Worm (Caenorhabditis elegans) whole organism, L3 larva: ENCODE results near the gene sdz-31.

Source experiments
- elt-3 ChIP-seq, 3 experiments: fragments of 150-350 bp in 1 of 3; sonication (generic microtip) in 2 of 3; optimal IDR thresholded peaks; 2 replicates in 2 of 3; 4 replicates in 1 of 3; lab custom pipeline; 2014 to 2017; ENCODE audit warnings: missing biosample characterization in 3 of 3, missing genetic modification characterization in 3 of 3
- fkh-2 ChIP-seq: fragments of 150-350 bp; optimal IDR thresholded peaks from 2 replicates; lab custom pipeline; 2014; ENCODE audit warnings: missing biosample characterization, missing genetic modification reagents, missing genetic modification characterization
- fos-1 ChIP-seq: fragments of 150-350 bp; optimal IDR thresholded peaks from 2 replicates; lab custom pipeline; 2014; ENCODE audit warnings: missing biosample characterization, missing genetic modification characterization
- nhr-12 ChIP-seq: fragments of 150-350 bp; optimal IDR thresholded peaks from 2 replicates; lab custom pipeline; 2014; ENCODE audit warnings: missing biosample characterization, missing genetic modification characterization
- nhr-25 ChIP-seq: sonication (generic microtip); optimal IDR thresholded peaks from 2 replicates; lab custom pipeline; 2017; ENCODE audit warnings: missing biosample characterization, missing genetic modification characterization
- nhr-67 ChIP-seq: fragments of 150-350 bp; optimal IDR thresholded peaks from 2 replicates; lab custom pipeline; 2014; ENCODE audit warnings: missing biosample characterization, missing genetic modification characterization
- nhr-76 ChIP-seq: fragments of 150-350 bp; sonication (generic microtip); optimal IDR thresholded peaks from 5 replicates; lab custom pipeline; 2014; ENCODE audit warnings: missing biosample characterization, missing genetic modification characterization
- pha-4 ChIP-seq: fragments of 150-350 bp; optimal IDR thresholded peaks from 2 replicates; lab custom pipeline; 2014; ENCODE audit warnings: missing biosample characterization, missing genetic modification reagents, missing genetic modification characterization
- pqm-1 ChIP-seq: fragments of 150-350 bp; optimal IDR thresholded peaks from 2 replicates; lab custom pipeline; 2017; ENCODE audit warnings: missing biosample characterization, missing genetic modification characterization, inconsistent platforms
- sea-2 ChIP-seq: fragments of 150-350 bp; sonication (generic microtip); optimal IDR thresholded peaks from 4 replicates; lab custom pipeline; 2014; ENCODE audit warnings: missing biosample characterization, missing genetic modification reagents, missing genetic modification characterization
- ztf-4 ChIP-seq: fragments of 150-350 bp; optimal IDR thresholded peaks from 2 replicates; lab custom pipeline; 2014; ENCODE audit warnings: missing biosample characterization, missing genetic modification characterization

ce11 chrV:9924389-9924788 is 44.4 kb downstream of the sdz-31 start:
- no peak for TF ChIP-seq fos-1 (tag; lab: Kevin White, UChicago)
- TF ChIP-seq sea-2 (GFP tag; lab: Kevin White, UChicago) = no peak
- TF ChIP-seq nhr-25 (tag; lab: Kevin White, UChicago) = no peak
- TF ChIP-seq nhr-12 = no peak
- TF ChIP-seq ztf-4 (tag; lab: Kevin White, UChicago) = no peak
- no peak for TF ChIP-seq fkh-2 (tag; lab: Kevin White, UChicago)
- TF ChIP-seq nhr-76 (tag; lab: Kevin White, UChicago) = no peak
- TF ChIP-seq nhr-67 (tag; lab: Kevin White, UChicago) = no peak
- TF ChIP-seq elt-3 (tag; optimal IDR thresholded peaks at IDR 0.05; lab: Kevin White, UChicago) = no peak
- no peak for TF ChIP-seq pha-4
- TF ChIP-seq pqm-1 (tag; lab: Kevin White, UChicago) = peak; percentile 25
